Fruit fly (Drosophila melanogaster): ENCODE measurements around the gene M6.

Gene M6

dm6 chr3L:21483837-21484236 lies 23.8 kb upstream of the M6 start:
- TF ChIP-seq h (optimal IDR thresholded peaks at IDR 0.05), result no peak
- no peak for TF ChIP-seq psq (optimal IDR thresholded peaks at IDR 0.05)
- TF ChIP-seq Sin3A (optimal IDR thresholded peaks at IDR 0.05), result no peak
- TF ChIP-seq ttk (optimal IDR thresholded peaks at IDR 0.05), result no peak
- TF ChIP-seq Myc (optimal IDR thresholded peaks at IDR 0.05), result no peak
- no peak for TF ChIP-seq insv (optimal IDR thresholded peaks at IDR 0.05)

DNA sequence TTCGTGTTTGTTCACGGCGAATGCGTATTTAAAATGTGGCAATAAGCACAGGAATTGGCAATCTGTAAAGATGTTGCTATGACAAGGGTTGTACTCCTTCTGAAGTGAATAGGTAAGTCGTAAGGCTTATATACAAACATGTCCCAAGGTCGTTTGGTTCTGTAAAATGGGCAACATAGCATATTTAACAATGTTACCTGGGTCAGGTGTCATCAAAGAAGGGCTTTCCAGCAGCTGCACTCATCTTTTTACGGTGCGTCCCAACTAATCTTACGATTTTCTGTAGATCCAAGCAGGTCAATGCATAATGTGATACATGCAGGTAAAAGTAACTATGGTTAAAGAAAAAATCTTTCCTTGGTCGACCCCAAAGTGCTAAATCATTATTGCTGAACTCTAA lies 17.2 kb upstream of the M6 start, which contains the start of gene Neu2:
TSS of gene Neu2 (minus strand) at position 101 of the 400 bp plus-strand sequence.
- TF ChIP-seq h (optimal IDR thresholded peaks at IDR 0.05) (no peak), ttk (optimal IDR thresholded peaks at IDR 0.05) (no peak), Myc (optimal IDR thresholded peaks at IDR 0.05) (no peak), insv (optimal IDR thresholded peaks at IDR 0.05) (no peak), psq (optimal IDR thresholded peaks at IDR 0.05) (no peak), Sin3A (optimal IDR thresholded peaks at IDR 0.05) (no peak)

- TF ChIP-seq psq (optimal IDR thresholded peaks at IDR 0.05) (no peak), h (optimal IDR thresholded peaks at IDR 0.05) (no peak), Myc (optimal IDR thresholded peaks at IDR 0.05) (no peak), ttk (optimal IDR thresholded peaks at IDR 0.05) (no peak), Sin3A (optimal IDR thresholded peaks at IDR 0.05) (no peak), insv (optimal IDR thresholded peaks at IDR 0.05) (no peak)
These were observed 14.8 kb upstream of the M6 start, which contains the start of the genes CG7202 and CG7519 for dm6 chr3L:21492723-21493316. CG7202 (minus strand) TSS chr3L:21492773. CG7519 (plus strand) TSS chr3L:21493083.

DNA sequence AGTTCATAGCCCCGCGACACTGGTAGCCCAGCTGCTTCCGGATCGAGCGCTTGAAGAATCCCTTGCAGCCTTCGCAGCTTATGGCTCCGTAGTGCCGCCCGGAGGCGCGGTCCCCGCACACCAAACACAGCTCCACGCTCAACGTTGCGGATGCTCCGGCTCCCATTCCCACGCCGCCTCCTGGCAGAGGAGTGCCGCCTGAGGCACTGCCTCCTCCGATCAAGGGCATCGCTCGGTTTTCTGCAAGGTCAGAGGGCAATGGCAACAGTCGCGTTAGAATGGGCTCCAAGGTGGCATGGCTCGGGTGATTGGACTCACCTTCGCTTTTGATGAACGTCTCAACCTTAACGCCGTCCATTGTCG lies 11.2 kb upstream of the M6 start:
- TF ChIP-seq Sin3A (optimal IDR thresholded peaks at IDR 0.05) (no peak), insv (optimal IDR thresholded peaks at IDR 0.05) (no peak), h (optimal IDR thresholded peaks at IDR 0.05) (no peak), ttk (optimal IDR thresholded peaks at IDR 0.05) (no peak), psq (optimal IDR thresholded peaks at IDR 0.05) (no peak), Myc (optimal IDR thresholded peaks at IDR 0.05) (no peak)

dm6 chr3L:21496865-21497634 lies 10.6 kb upstream of the M6 start, which contains the start of gene Hr78:
Hr78 (minus strand) TSS chr3L:21497494.
- TF ChIP-seq psq (optimal IDR thresholded peaks at IDR 0.05) (no peak), Sin3A (optimal IDR thresholded peaks at IDR 0.05) (no peak), Myc (optimal IDR thresholded peaks at IDR 0.05) (no peak), h (optimal IDR thresholded peaks at IDR 0.05) (no peak), insv (optimal IDR thresholded peaks at IDR 0.05) (no peak), ttk (optimal IDR thresholded peaks at IDR 0.05) (no peak)

- TF ChIP-seq ttk (optimal IDR thresholded peaks at IDR 0.05) (no peak), Myc (optimal IDR thresholded peaks at IDR 0.05) (no peak), psq (optimal IDR thresholded peaks at IDR 0.05) (no peak), Sin3A (optimal IDR thresholded peaks at IDR 0.05) (no peak), h (optimal IDR thresholded peaks at IDR 0.05) (no peak), insv (optimal IDR thresholded peaks at IDR 0.05) (no peak)
These were observed 6.5 kb upstream of the M6 start, which contains the start of gene Est-Q for dm6 chr3L:21501172-21501571. Est-Q (plus strand) TSS chr3L:21501421.

DNA sequence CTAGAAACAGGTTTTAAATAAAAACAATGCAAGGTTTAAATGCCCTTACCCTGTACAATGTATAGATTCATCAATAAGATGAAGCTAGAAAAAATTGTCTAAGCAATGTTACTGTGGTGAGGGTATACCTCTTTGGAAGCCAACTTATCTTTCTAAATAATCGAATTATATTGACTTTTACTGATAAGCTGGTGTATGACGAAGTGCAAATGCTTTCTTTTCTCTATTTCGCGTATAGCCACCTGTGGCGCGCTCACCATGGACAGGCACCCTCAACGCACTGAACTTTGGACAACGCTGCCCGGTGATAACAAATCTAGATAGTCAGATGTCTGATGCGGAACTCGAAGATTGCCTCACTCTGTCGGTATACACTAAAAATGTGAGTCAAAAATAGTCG lies 5.7 kb upstream of the M6 start:
- TF ChIP-seq ttk (optimal IDR thresholded peaks at IDR 0.05), result no peak
- TF ChIP-seq h (optimal IDR thresholded peaks at IDR 0.05), result no peak
- TF ChIP-seq Sin3A (optimal IDR thresholded peaks at IDR 0.05), result no peak
- no peak for TF ChIP-seq psq (optimal IDR thresholded peaks at IDR 0.05)
- no peak for TF ChIP-seq insv (optimal IDR thresholded peaks at IDR 0.05)
- no peak for TF ChIP-seq Myc (optimal IDR thresholded peaks at IDR 0.05)

DNA sequence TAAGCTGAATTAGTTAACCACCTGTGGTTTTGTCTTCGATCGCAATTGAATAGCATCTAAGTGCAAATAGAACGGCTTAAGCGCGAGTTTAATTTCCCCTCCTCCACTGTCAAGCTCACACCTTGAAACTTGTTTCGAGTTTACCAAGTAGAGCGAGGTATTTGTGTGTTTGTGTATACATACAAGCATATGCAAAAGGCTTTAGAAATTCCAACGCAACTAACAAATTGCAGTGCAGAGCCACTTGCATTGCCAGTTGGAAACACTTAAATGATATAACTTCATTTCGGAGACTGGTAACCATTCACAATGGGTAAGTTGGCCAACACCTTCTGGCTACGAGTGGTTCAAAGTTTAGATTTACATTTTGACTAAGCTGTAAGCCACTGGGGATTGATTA lies 303 bp downstream of the M6 start:
- TF ChIP-seq ttk (optimal IDR thresholded peaks at IDR 0.05) (no peak), Myc (optimal IDR thresholded peaks at IDR 0.05) (no peak), insv (optimal IDR thresholded peaks at IDR 0.05) (no peak), Sin3A (optimal IDR thresholded peaks at IDR 0.05) (no peak), h (optimal IDR thresholded peaks at IDR 0.05) (no peak), psq (optimal IDR thresholded peaks at IDR 0.05) (no peak)

- TF ChIP-seq insv (optimal IDR thresholded peaks at IDR 0.05) (no peak), Myc (optimal IDR thresholded peaks at IDR 0.05) (no peak), ttk (optimal IDR thresholded peaks at IDR 0.05) (no peak), h (optimal IDR thresholded peaks at IDR 0.05) (no peak), psq (optimal IDR thresholded peaks at IDR 0.05) (no peak), Sin3A (optimal IDR thresholded peaks at IDR 0.05) (no peak)
These were observed 969 bp downstream of the M6 start for dm6 chr3L:21508621-21509020.

- TF ChIP-seq ttk (optimal IDR thresholded peaks at IDR 0.05) (no peak), psq (optimal IDR thresholded peaks at IDR 0.05) (no peak), Sin3A (optimal IDR thresholded peaks at IDR 0.05) (no peak), h (optimal IDR thresholded peaks at IDR 0.05) (no peak), Myc (optimal IDR thresholded peaks at IDR 0.05) (no peak), insv (optimal IDR thresholded peaks at IDR 0.05) (no peak)
These were observed 2.0 kb downstream of the M6 start for dm6 chr3L:21509488-21510122.

- TF ChIP-seq psq (optimal IDR thresholded peaks at IDR 0.05) (no peak), Myc (optimal IDR thresholded peaks at IDR 0.05) (no peak), insv (optimal IDR thresholded peaks at IDR 0.05) (no peak), h (optimal IDR thresholded peaks at IDR 0.05) (no peak), ttk (optimal IDR thresholded peaks at IDR 0.05) (no peak), Sin3A (optimal IDR thresholded peaks at IDR 0.05) (no peak)
These were observed 8.4 kb downstream of the M6 start, which contains the start of the genes SAK and Cdk12 for dm6 chr3L:21515823-21516715. SAK (minus strand) TSS chr3L:21515887. Cdk12 (plus strand) TSS chr3L:21516306.
